Fruit fly (Drosophila melanogaster): ENCODE measurements around the gene Pdf.

DNA sequence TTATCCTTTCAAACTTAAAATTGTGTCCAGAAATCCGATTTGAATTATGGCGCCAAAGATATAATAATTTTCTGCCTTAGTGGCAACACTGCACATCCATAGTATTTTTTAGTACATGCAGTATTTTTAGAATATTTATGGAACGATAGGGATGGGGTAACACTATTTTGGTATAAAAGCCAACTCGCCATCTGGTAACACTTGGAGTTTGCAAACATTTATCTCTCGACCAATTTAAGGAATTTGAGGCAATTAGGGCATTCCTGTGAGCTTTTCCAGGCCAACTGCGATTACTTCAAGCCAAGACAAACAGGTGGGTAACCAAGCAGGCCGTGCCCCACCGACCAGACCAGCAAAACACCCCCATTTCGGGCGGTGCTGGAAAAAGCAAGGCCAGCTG is 3.6 kb downstream of the Pdf start, which contains the start of gene CG5447:
- TF ChIP-seq psq (optimal IDR thresholded peaks at IDR 0.05) (no peak), EcR (GFP tag; optimal IDR thresholded peaks at IDR 0.05) (no peak), Dll (optimal IDR thresholded peaks at IDR 0.05) (no peak), CG8478 (optimal IDR thresholded peaks at IDR 0.05) (no peak), pan (optimal IDR thresholded peaks at IDR 0.05) (no peak), usp (GFP tag; optimal IDR thresholded peaks at IDR 0.05) (no peak)

All from whole organism.